Fruit fly (Drosophila melanogaster): ENCODE results near the gene Lam.

Lam gene

dm6 chr2L:5496468-5497093 is 45.7 kb upstream of the Lam start (continued):
- TF ChIP-seq chn (GFP tag; optimal IDR thresholded peaks at IDR 0.05) (peak; percentile 40), Hmr (GFP tag; optimal IDR thresholded peaks at IDR 0.05) (no peak), schlank (tag; optimal IDR thresholded peaks at IDR 0.05) (no peak), E2f1 (GFP tag; IDR thresholded peaks at IDR 0.05) (peak; percentile 26; the same call in 1 of the 2 replicates), phol (tag; optimal IDR thresholded peaks at IDR 0.05) (peak; percentile 67), dm (GFP tag; optimal IDR thresholded peaks at IDR 0.05) (peak; percentile 1), CG42726 (GFP tag; IDR thresholded peaks at IDR 0.05; ENCODE audit: partially characterized antibody) (no peak), ems (GFP tag; optimal IDR thresholded peaks at IDR 0.05) (peak; percentile 51), CG11093 (GFP tag; IDR thresholded peaks at IDR 0.05) (no peak), Lpt (GFP tag; optimal IDR thresholded peaks at IDR 0.05) (no peak), Camta (GFP tag; optimal IDR thresholded peaks at IDR 0.05) (peak; percentile 58), gcm2 (GFP tag; optimal IDR thresholded peaks at IDR 0.05) (no peak), oc (tag; optimal IDR thresholded peaks at IDR 0.05) (peak; percentile 96), kni (GFP tag; optimal IDR thresholded peaks at IDR 0.05) (no peak), zfh1 (GFP tag; IDR thresholded peaks at IDR 0.05) (peak; percentile 77), CG6765 (GFP tag; optimal IDR thresholded peaks at IDR 0.05) (no peak), CG15696 (tag; optimal IDR thresholded peaks at IDR 0.05) (peak; percentile 22), Usf (GFP tag; optimal IDR thresholded peaks at IDR 0.05) (peak; percentile 7), klu (GFP tag; IDR thresholded peaks at IDR 0.05) (0 out of 2 replicates have a peak, but pooled peaks have one; percentile 33), CG12942 (GFP tag; optimal IDR thresholded peaks at IDR 0.05) (peak; percentile 21), CG7963 (GFP tag; IDR thresholded peaks at IDR 0.05; ENCODE audit: partially characterized antibody) (no peak), ac (GFP tag; optimal IDR thresholded peaks at IDR 0.05) (no peak), CG7556 (GFP tag; optimal IDR thresholded peaks at IDR 0.05) (peak; percentile 45), CG4854 (GFP tag; optimal IDR thresholded peaks at IDR 0.05) (no peak), CG8290 (GFP tag; optimal IDR thresholded peaks at IDR 0.05) (peak; percentile 57), CG8290 (tag; optimal IDR thresholded peaks at IDR 0.05) (peak in 1 of 2 experiments; percentile 27), yki (optimal IDR thresholded peaks at IDR 0.05) (no peak), odd (GFP tag; optimal IDR thresholded peaks at IDR 0.05) (peak; percentile 1), da (GFP tag; optimal IDR thresholded peaks at IDR 0.05) (no peak), Side (GFP tag; optimal IDR thresholded peaks at IDR 0.05) (peak; percentile 32), CG14710 (tag; optimal IDR thresholded peaks at IDR 0.05) (peak; percentile 64), CG14050 (GFP tag; IDR thresholded peaks at IDR 0.05) (no peak), CG1529 (GFP tag; optimal IDR thresholded peaks at IDR 0.05) (peak; percentile 41), so (GFP tag; IDR thresholded peaks at IDR 0.05) (0 out of 3 replicates have a peak, but pooled peaks have one; percentile 45), CG12236 (GFP tag; optimal IDR thresholded peaks at IDR 0.05) (peak; percentile 4), Myb (GFP tag; optimal IDR thresholded peaks at IDR 0.05) (peak; percentile 14), Lhr (GFP tag; optimal IDR thresholded peaks at IDR 0.05) (peak; percentile 13), CG2202 (tag; optimal IDR thresholded peaks at IDR 0.05) (peak; percentile 40), lmd (GFP tag; IDR thresholded peaks at IDR 0.05) (peak; percentile 52), CG17829 (tag; optimal IDR thresholded peaks at IDR 0.05) (peak; percentile 70), lab (GFP tag; optimal IDR thresholded peaks at IDR 0.05) (peak; percentile 50), sima (GFP tag; optimal IDR thresholded peaks at IDR 0.05) (peak; percentile 35), sqz (GFP tag; optimal IDR thresholded peaks at IDR 0.05) (peak; percentile 19), CG9215 (GFP tag; IDR thresholded peaks at IDR 0.05) (peak; percentile 18; the same call in 1 of the 2 replicates), CG1024 (GFP tag; IDR thresholded peaks at IDR 0.05) (no peak), Dek (tag; optimal IDR thresholded peaks at IDR 0.05) (peak; percentile 36), Rx (GFP tag; IDR thresholded peaks at IDR 0.05) (peak; percentile 18; the same call in 1 of the 2 replicates), H2.0 (GFP tag; IDR thresholded peaks at IDR 0.05) (peak; percentile 44; the same call in 1 of the 2 replicates), Deaf1 (tag; optimal IDR thresholded peaks at IDR 0.05) (peak; percentile 26), CG13424 (tag; optimal IDR thresholded peaks at IDR 0.05) (peak; percentile 73), CG12299 (tag; optimal IDR thresholded peaks at IDR 0.05) (peak; percentile 5)

Measured in whole organism, embryonic.